Fruit fly (Drosophila melanogaster): ENCODE data around the gene CG14711.
A peak's percentile ranks its signal among the peaks of the same experiment; 100 is the strongest.

The CG14711 gene

dm6 chr3R:11663441-11663840 lies 40.3 kb downstream of the CG14711 start (continued):
- TF ChIP-seq PHDP (tag; optimal IDR thresholded peaks at IDR 0.05) (peak; percentile 32), CHES-1-like (GFP tag; optimal IDR thresholded peaks at IDR 0.05) (no peak), wek (GFP tag; optimal IDR thresholded peaks at IDR 0.05) (no peak), kni (GFP tag; optimal IDR thresholded peaks at IDR 0.05) (no peak), CG12155 (GFP tag; optimal IDR thresholded peaks at IDR 0.05) (no peak), Blimp-1 (GFP tag; optimal IDR thresholded peaks at IDR 0.05) (peak; percentile 50), Trl (optimal IDR thresholded peaks at IDR 0.05) (no peak), Trl (GFP tag; optimal IDR thresholded peaks at IDR 0.05) (no peak), Deaf1 (tag; optimal IDR thresholded peaks at IDR 0.05) (peak; percentile 12), Doc2 (GFP tag; IDR thresholded peaks at IDR 0.05) (no peak), dysf (GFP tag; IDR thresholded peaks at IDR 0.05) (peak; percentile 38; the same call in 1 of the 3 replicates), vnd (GFP tag; IDR thresholded peaks at IDR 0.05; ENCODE audit: partially characterized antibody) (no peak), CG12942 (GFP tag; optimal IDR thresholded peaks at IDR 0.05) (peak; percentile 11), unpg (GFP tag; optimal IDR thresholded peaks at IDR 0.05) (peak; percentile 57), BtbVII (GFP tag; optimal IDR thresholded peaks at IDR 0.05) (peak; percentile 26), odd (GFP tag; optimal IDR thresholded peaks at IDR 0.05) (peak; percentile 48), sisA (GFP tag; IDR thresholded peaks at IDR 0.05) (peak; percentile 35; the same call in 1 of the 2 replicates), Oli (tag; optimal IDR thresholded peaks at IDR 0.05) (peak; percentile 70), Eip74EF (GFP tag; optimal IDR thresholded peaks at IDR 0.05) (peak in 1 of 2 experiments; percentile 65), CG10366 (GFP tag; IDR thresholded peaks at IDR 0.05) (peak; percentile 8; the same call in 1 of the 2 replicates), CG8924 (tag; optimal IDR thresholded peaks at IDR 0.05) (peak; percentile 69), ac (GFP tag; optimal IDR thresholded peaks at IDR 0.05) (no peak), CG4820 (GFP tag; optimal IDR thresholded peaks at IDR 0.05) (peak; percentile 23), slbo (GFP tag; IDR thresholded peaks at IDR 0.05) (peak; percentile 30; the same call in 1 of the 2 replicates), abd-A (tag; optimal IDR thresholded peaks at IDR 0.05) (peak; percentile 1), ttk (GFP tag; IDR thresholded peaks at IDR 0.05) (peak; percentile 35; the same call in 1 of the 2 replicates), CG34422 (GFP tag; IDR thresholded peaks at IDR 0.05) (0 out of 3 replicates have a peak, but pooled peaks have one; percentile 34), Mes4 (GFP tag; optimal IDR thresholded peaks at IDR 0.05) (no peak), Asciz (GFP tag; optimal IDR thresholded peaks at IDR 0.05) (peak; percentile 45), zf30C (GFP tag; optimal IDR thresholded peaks at IDR 0.05) (no peak), CG1792 (GFP tag; optimal IDR thresholded peaks at IDR 0.05) (no peak), CG4424 (GFP tag; optimal IDR thresholded peaks at IDR 0.05) (peak; percentile 39), tap (tag; optimal IDR thresholded peaks at IDR 0.05) (peak; percentile 26), seq (GFP tag; IDR thresholded peaks at IDR 0.05) (no peak), lab (GFP tag; optimal IDR thresholded peaks at IDR 0.05) (peak; percentile 48), gcm (GFP tag; optimal IDR thresholded peaks at IDR 0.05) (peak; percentile 27), zen (tag; optimal IDR thresholded peaks at IDR 0.05) (no peak), ems (GFP tag; optimal IDR thresholded peaks at IDR 0.05) (no peak), CG12391 (tag; optimal IDR thresholded peaks at IDR 0.05) (peak; percentile 65), Dfd (GFP tag; optimal IDR thresholded peaks at IDR 0.05) (no peak), CG13296 (GFP tag; optimal IDR thresholded peaks at IDR 0.05) (peak; percentile 51), chn (GFP tag; optimal IDR thresholded peaks at IDR 0.05) (no peak), CG15269 (tag; optimal IDR thresholded peaks at IDR 0.05) (peak; percentile 71), sug (tag; optimal IDR thresholded peaks at IDR 0.05) (peak; percentile 8), hkb (optimal IDR thresholded peaks at IDR 0.05) (no peak), hkb (GFP tag; IDR thresholded peaks at IDR 0.05) (peak; percentile 38; the same call in 1 of the 2 replicates), CG4617 (GFP tag; optimal IDR thresholded peaks at IDR 0.05; ENCODE audit: borderline replicate concordance) (no peak), esg (GFP tag; conservative IDR thresholded peaks at IDR 0.05) (peak; percentile 26; the same call in 1 of the 2 replicates), Hr51 (GFP tag; optimal IDR thresholded peaks at IDR 0.05) (peak in 1 of 2 experiments; percentile 83), tgo (GFP tag; IDR thresholded peaks at IDR 0.05) (peak; percentile 39; the same call in 1 of the 3 replicates)

Measured in whole organism, embryonic.